Fruit fly (Drosophila melanogaster) whole organism, prepupa: ENCODE results near the gene CG31360.

Source experiments
- Blimp-1 ChIP-seq: fragments of 200-800 bp; sonication (Bioruptor generic); optimal IDR thresholded peaks from 3 replicates; lab custom pipeline; 2017; ENCODE audit warnings: missing biosample characterization, missing genetic modification characterization, mild to moderate bottlenecking, moderate library complexity, missing genetic modification reagents
- CG10631 ChIP-seq: fragments of 200-800 bp; sonication (Bioruptor generic); optimal IDR thresholded peaks from 2 replicates; lab custom pipeline; 2016; ENCODE audit warnings: missing biosample characterization, missing genetic modification characterization
- CG10669 ChIP-seq: fragments of 200-800 bp; sonication (Bioruptor generic); optimal IDR thresholded peaks from 3 replicates; lab custom pipeline; 2018; ENCODE audit warnings: missing biosample characterization, mild to moderate bottlenecking, missing genetic modification characterization, moderate library complexity
- CG11294 ChIP-seq: fragments of 200-800 bp; sonication (Bioruptor generic); IDR thresholded peaks from 2 replicates; pipeline ENCODE4 v1.3.6; 2022; ENCODE audit warnings: missing biosample characterization, missing genetic modification characterization
- CG11762 ChIP-seq: fragments of 200-800 bp; sonication (Bioruptor generic); optimal IDR thresholded peaks from 3 replicates; lab custom pipeline; 2016; ENCODE audit warnings: missing biosample characterization, missing genetic modification characterization; ENCODE audit not compliant: insufficient read depth
- CG11902 ChIP-seq: fragments of 200-800 bp; sonication (Bioruptor generic); optimal IDR thresholded peaks from 3 replicates; lab custom pipeline; 2016; ENCODE audit warnings: missing biosample characterization, missing genetic modification characterization
- CG15336 ChIP-seq: fragments of 200-800 bp; sonication (Bioruptor generic); IDR thresholded peaks from 2 replicates; pipeline ENCODE4 v1.3.6; 2022; ENCODE audit warnings: missing biosample characterization, missing genetic modification characterization
- CG1621 ChIP-seq: fragments of 200-800 bp; sonication (Bioruptor generic); optimal IDR thresholded peaks from 3 replicates; lab custom pipeline; 2018; ENCODE audit warnings: missing biosample characterization, mild to moderate bottlenecking, missing genetic modification characterization
- CG16779 ChIP-seq: fragments of 200-800 bp; sonication (Bioruptor generic); optimal IDR thresholded peaks from 3 replicates; lab custom pipeline; 2017; ENCODE audit warnings: missing biosample characterization, mild to moderate bottlenecking, missing genetic modification characterization
- CG3032 ChIP-seq: fragments of 200-800 bp; optimal IDR thresholded peaks from 2 replicates; lab custom pipeline; 2019; ENCODE audit warnings: missing biosample characterization, mild to moderate bottlenecking, missing genetic modification characterization, moderate library complexity
- CG31627 ChIP-seq: fragments of 200-800 bp; sonication (Bioruptor generic); optimal IDR thresholded peaks from 3 replicates; lab custom pipeline; 2016; ENCODE audit warnings: missing biosample characterization, missing genetic modification characterization
- CG32006 ChIP-seq: fragments of 200-800 bp; sonication (Bioruptor generic); optimal IDR thresholded peaks from 3 replicates; lab custom pipeline; 2017; ENCODE audit warnings: missing biosample characterization, mild to moderate bottlenecking, missing genetic modification characterization
- CG34406 ChIP-seq: fragments of 200-800 bp; sonication (Bioruptor generic); optimal IDR thresholded peaks from 3 replicates; lab custom pipeline; 2016; ENCODE audit warnings: missing biosample characterization, missing genetic modification characterization
- CG3919 ChIP-seq: fragments of 200-800 bp; sonication (Bioruptor generic); optimal IDR thresholded peaks from 3 replicates; lab custom pipeline; 2016; ENCODE audit warnings: missing biosample characterization, missing genetic modification characterization
- CG4318 ChIP-seq: fragments of 200-800 bp; sonication (Bioruptor generic); optimal IDR thresholded peaks from 3 replicates; lab custom pipeline; 2017; ENCODE audit warnings: missing biosample characterization, mild to moderate bottlenecking, missing genetic modification characterization
- CG6276 ChIP-seq: fragments of 200-800 bp; sonication (Bioruptor generic); optimal IDR thresholded peaks from 2 replicates; lab custom pipeline; 2017; ENCODE audit warnings: missing biosample characterization, mild to moderate bottlenecking, missing genetic modification characterization
- CG6808 ChIP-seq: fragments of 200-800 bp; sonication (Bioruptor generic); optimal IDR thresholded peaks from 3 replicates; lab custom pipeline; 2017; ENCODE audit warnings: missing biosample characterization, missing genetic modification characterization, mild to moderate bottlenecking, moderate library complexity, missing genetic modification reagents
- CG6854 ChIP-seq: fragments of 200-800 bp; sonication (Bioruptor generic); optimal IDR thresholded peaks from 2 replicates; lab custom pipeline; 2017; ENCODE audit warnings: missing biosample characterization, mild to moderate bottlenecking, missing genetic modification characterization
- CG8119 ChIP-seq: fragments of 200-800 bp; sonication (Bioruptor generic); IDR thresholded peaks from 3 replicates; pipeline ENCODE4 v1.3.6; 2022; ENCODE audit warnings: missing biosample characterization, missing genetic modification characterization
- CG8319 ChIP-seq: fragments of 200-800 bp; sonication (Bioruptor generic); optimal IDR thresholded peaks from 3 replicates; lab custom pipeline; 2016; ENCODE audit warnings: missing biosample characterization, missing genetic modification characterization
- CG8632 ChIP-seq: fragments of 200-800 bp; sonication (Bioruptor generic); optimal IDR thresholded peaks from 3 replicates; lab custom pipeline; 2016; ENCODE audit warnings: missing biosample characterization, missing genetic modification characterization
- Eip75B ChIP-seq: fragments of 200-800 bp; sonication (Bioruptor generic); optimal IDR thresholded peaks from 3 replicates; lab custom pipeline; 2016; ENCODE audit warnings: missing biosample characterization, missing genetic modification characterization
- Eip78C ChIP-seq: fragments of 200-800 bp; sonication (Bioruptor generic); peaks from one replicate; lab custom pipeline; 2016; ENCODE audit warnings: missing biosample characterization, missing genetic modification characterization
- Eip93F ChIP-seq: fragments of 200-800 bp; sonication (Bioruptor generic); optimal IDR thresholded peaks from 2 replicates; lab custom pipeline; 2016; ENCODE audit warnings: missing biosample characterization, mild to moderate bottlenecking, missing genetic modification characterization
- Ets21C ChIP-seq: fragments of 200-800 bp; sonication (Bioruptor generic); optimal IDR thresholded peaks from 3 replicates; lab custom pipeline; 2016; ENCODE audit warnings: missing biosample characterization, missing genetic modification characterization
- Ets96B ChIP-seq: fragments of 200-800 bp; optimal IDR thresholded peaks from 2 replicates; lab custom pipeline; 2019; ENCODE audit warnings: missing biosample characterization, mild to moderate bottlenecking, missing genetic modification characterization, moderate library complexity
- Gug ChIP-seq: fragments of 200-800 bp; sonication (Bioruptor generic); IDR thresholded peaks from 2 replicates; pipeline ENCODE4 v1.3.6; 2022; ENCODE audit warnings: missing biosample characterization, missing genetic modification characterization
- Hr38 ChIP-seq: sonication (Bioruptor generic); optimal IDR thresholded peaks from 2 replicates; lab custom pipeline; 2016; ENCODE audit warnings: missing biosample characterization, missing genetic modification characterization
- Hr39 ChIP-seq: fragments of 200-800 bp; sonication (Bioruptor generic); optimal IDR thresholded peaks from 2 replicates; lab custom pipeline; 2016; ENCODE audit warnings: missing biosample characterization, missing genetic modification characterization
- Hr4 ChIP-seq: fragments of 200-800 bp; sonication (Bioruptor generic); optimal IDR thresholded peaks from 3 replicates; lab custom pipeline; 2016; ENCODE audit warnings: missing biosample characterization, missing genetic modification characterization
- OdsH ChIP-seq: fragments of 200-800 bp; sonication (Bioruptor generic); optimal IDR thresholded peaks from 3 replicates; lab custom pipeline; 2016; ENCODE audit warnings: missing biosample characterization, missing genetic modification characterization
- Smox ChIP-seq: fragments of 200-800 bp; sonication (Bioruptor generic); optimal IDR thresholded peaks from 3 replicates; lab custom pipeline; 2016; ENCODE audit warnings: missing biosample characterization, missing genetic modification characterization
- Sox102F ChIP-seq: fragments of 200-800 bp; sonication (Bioruptor generic); optimal IDR thresholded peaks from 2 replicates; lab custom pipeline; 2016; ENCODE audit warnings: missing biosample characterization, mild to moderate bottlenecking, missing genetic modification characterization
- Sox14 ChIP-seq: fragments of 200-800 bp; sonication (Bioruptor generic); optimal IDR thresholded peaks from 3 replicates; lab custom pipeline; 2016; ENCODE audit warnings: missing biosample characterization, missing genetic modification characterization
- Sox15 ChIP-seq: fragments of 200-800 bp; sonication (Bioruptor generic); optimal IDR thresholded peaks from 3 replicates; lab custom pipeline; 2016; ENCODE audit warnings: missing biosample characterization, missing genetic modification characterization
- achi ChIP-seq: fragments of 200-800 bp; sonication (Bioruptor generic); optimal IDR thresholded peaks from 3 replicates; lab custom pipeline; 2016; ENCODE audit warnings: missing biosample characterization, missing genetic modification characterization
- acj6 ChIP-seq: fragments of 200-800 bp; sonication (Bioruptor generic); optimal IDR thresholded peaks from 3 replicates; lab custom pipeline; 2016; ENCODE audit warnings: missing biosample characterization, missing genetic modification characterization
- cyc ChIP-seq: fragments of 200-800 bp; sonication (Bioruptor generic); optimal IDR thresholded peaks from 3 replicates; lab custom pipeline; 2016; ENCODE audit warnings: missing biosample characterization, missing genetic modification characterization
- dac ChIP-seq: fragments of 200-800 bp; sonication (Bioruptor generic); optimal IDR thresholded peaks from 2 replicates; lab custom pipeline; 2017; ENCODE audit warnings: missing biosample characterization, mild to moderate bottlenecking, missing genetic modification characterization
- dsx ChIP-seq: fragments of 200-800 bp; optimal IDR thresholded peaks from 3 replicates; lab custom pipeline; 2019; ENCODE audit warnings: missing biosample characterization, mild to moderate bottlenecking, missing genetic modification characterization, moderate library complexity; ENCODE audit not compliant: poor library complexity, severe bottlenecking
- eg ChIP-seq: fragments of 200-800 bp; sonication (Bioruptor generic); IDR thresholded peaks from 3 replicates; pipeline ENCODE4 v1.3.6; 2022; ENCODE audit warnings: missing biosample characterization, missing genetic modification characterization
- esn ChIP-seq: fragments of 200-800 bp; sonication (Bioruptor generic); optimal IDR thresholded peaks from 2 replicates; lab custom pipeline; 2016; ENCODE audit warnings: missing biosample characterization, mild to moderate bottlenecking, missing genetic modification characterization, moderate library complexity
- fd59A ChIP-seq: fragments of 200-800 bp; sonication (Bioruptor generic); optimal IDR thresholded peaks from 2 replicates; lab custom pipeline; 2017; ENCODE audit warnings: missing biosample characterization, mild to moderate bottlenecking, missing genetic modification characterization, missing genetic modification reagents
- fkh ChIP-seq: fragments of 200-800 bp; sonication (Bioruptor generic); optimal IDR thresholded peaks from 3 replicates; lab custom pipeline; 2017; ENCODE audit warnings: missing biosample characterization, mild to moderate bottlenecking, missing genetic modification characterization, moderate library complexity
- lz ChIP-seq: fragments of 200-800 bp; sonication (Bioruptor generic); optimal IDR thresholded peaks from 3 replicates; lab custom pipeline; 2016; ENCODE audit warnings: missing biosample characterization, missing genetic modification characterization
- net ChIP-seq: fragments of 200-800 bp; sonication (Bioruptor generic); optimal IDR thresholded peaks from 3 replicates; lab custom pipeline; 2016; ENCODE audit warnings: missing biosample characterization, missing genetic modification characterization
- pdm3 ChIP-seq: fragments of 200-800 bp; sonication (Bioruptor generic); optimal IDR thresholded peaks from 3 replicates; lab custom pipeline; 2016; ENCODE audit warnings: missing biosample characterization, missing genetic modification characterization
- salr ChIP-seq, 2 experiments: fragments of 200-800 bp; sonication (Bioruptor generic); optimal IDR thresholded peaks; 3 replicates each; lab custom pipeline; 2016 to 2018; ENCODE audit warnings: missing biosample characterization in 2 of 2, missing genetic modification characterization in 2 of 2, mild to moderate bottlenecking in 1 of 2
- svp ChIP-seq: fragments of 200-800 bp; sonication (Bioruptor generic); peaks from one replicate; lab custom pipeline; 2016; ENCODE audit warnings: missing biosample characterization, missing genetic modification characterization
- topi ChIP-seq: fragments of 200-800 bp; sonication (Bioruptor generic); optimal IDR thresholded peaks from 3 replicates; lab custom pipeline; 2016; ENCODE audit warnings: missing biosample characterization, missing genetic modification characterization
- vri ChIP-seq: fragments of 200-800 bp; sonication (Bioruptor generic); optimal IDR thresholded peaks from 3 replicates; lab custom pipeline; 2016; ENCODE audit warnings: missing biosample characterization, mild to moderate bottlenecking, missing genetic modification characterization

The CG31360 gene

dm6 chr3R:17708778-17709476, 24.0 kb downstream of the CG31360 start:
- TF ChIP-seq CG4318 (no peak), fkh (GFP tag; lab: Kevin White, UChicago) (no peak), CG15336 (GFP tag; lab: Robert Waterston, UW) (no peak), acj6 (GFP tag; lab: Kevin White, UChicago) (no peak), CG6276 (GFP tag; lab: Kevin White, UChicago) (no peak), eg (peak; percentile 17; the same call in 1 of the 3 replicates), Blimp-1 (GFP tag; lab: Kevin White, UChicago) (no peak), CG34406 (GFP tag; lab: Kevin White, UChicago) (no peak), CG11762 (GFP tag; lab: Kevin White, UChicago) (no peak), CG6854 (GFP tag; lab: Kevin White, UChicago) (no peak), achi (GFP tag; lab: Kevin White, UChicago) (no peak), Sox14 (GFP tag; lab: Kevin White, UChicago) (peak; percentile 29), CG3919 (GFP tag; lab: Kevin White, UChicago) (peak; percentile 8), CG8119 (GFP tag; lab: Robert Waterston, UW) (no peak), esn (GFP tag; lab: Kevin White, UChicago) (peak; percentile 35), CG8632 (GFP tag; lab: Kevin White, UChicago) (no peak), Eip78C (peak; percentile 65), cyc (GFP tag; lab: Kevin White, UChicago) (peak; percentile 5), CG3032 (tag; lab: Kevin White, UChicago) (no peak), pdm3 (GFP tag; lab: Kevin White, UChicago) (peak; percentile 34), Eip75B (GFP tag; lab: Kevin White, UChicago) (no peak), fd59A (GFP tag; lab: Kevin White, UChicago) (no peak), CG10631 (no peak), CG16779 (tag; lab: Kevin White, UChicago) (no peak), topi (GFP tag; lab: Kevin White, UChicago) (peak; percentile 20), Gug (GFP tag; lab: Robert Waterston, UW) (peak; percentile 17; the same call in 1 of the 2 replicates), OdsH (GFP tag; lab: Kevin White, UChicago) (no peak), CG32006 (GFP tag; lab: Kevin White, UChicago) (peak; percentile 8), Ets21C (GFP tag; lab: Kevin White, UChicago) (peak; percentile 4), CG6808 (GFP tag; lab: Kevin White, UChicago) (no peak), svp (GFP tag; lab: Kevin White, UChicago) (peak; percentile 71), CG10669 (peak; percentile 4), Hr38 (no peak), CG31627 (peak; percentile 52), Eip93F (no peak), CG11294 (GFP tag; lab: Robert Waterston, UW) (no peak), salr (GFP tag; optimal IDR thresholded peaks at IDR 0.05; lab: Kevin White, UChicago) (peak in 1 of 2 experiments; percentile 18), CG8319 (GFP tag; lab: Kevin White, UChicago) (no peak), Ets96B (tag; lab: Kevin White, UChicago) (peak; percentile 18), Hr39 (GFP tag; lab: Kevin White, UChicago) (peak; percentile 26), Sox15 (GFP tag; lab: Kevin White, UChicago) (no peak), CG1621 (tag; lab: Kevin White, UChicago) (peak; percentile 4), lz (peak; percentile 21), Smox (GFP tag; lab: Kevin White, UChicago) (no peak), dac (no peak), dsx (GFP tag; lab: Kevin White, UChicago) (no peak), Sox102F (peak; percentile 13), Hr4 (GFP tag; lab: Kevin White, UChicago) (no peak), vri (no peak), net (GFP tag; lab: Kevin White, UChicago) (no peak), CG11902 (GFP tag; lab: Kevin White, UChicago) (no peak)
